Fruit fly (Drosophila melanogaster): ENCODE measurements around the gene CG4115.

CG4115 gene

dm6 chr3R:12411449-12411848, 51.6 kb downstream of the CG4115 start:
- TF ChIP-seq pan (optimal IDR thresholded peaks at IDR 0.05) = no peak
